Worm (Caenorhabditis elegans): ENCODE measurements around the gene pnp-1.

Gene pnp-1

ce11 chrIV:293995-294700, 4.0 kb downstream of the pnp-1 start:
- TF ChIP-seq hlh-11 (tag; optimal IDR thresholded peaks at IDR 0.05) (peak; percentile 13), dmd-6 (GFP tag; IDR thresholded peaks at IDR 0.05) (peak; percentile 36), zfp-3 (GFP tag; conservative IDR thresholded peaks at IDR 0.05) (0 out of 2 replicates have a peak, but pooled peaks have one; percentile 14), pqm-1 (tag; optimal IDR thresholded peaks at IDR 0.05) (peak; percentile 45), lin-1 (GFP tag; IDR thresholded peaks at IDR 0.05) (0 out of 2 replicates have a peak, but pooled peaks have one; percentile 37), T26A8.4 (GFP tag; IDR thresholded peaks at IDR 0.05) (no peak), dve-1 (tag; optimal IDR thresholded peaks at IDR 0.05; ENCODE audit: insufficient read depth) (peak; percentile 43), nhr-102 (tag; optimal IDR thresholded peaks at IDR 0.05) (no peak), set-16 (GFP tag; IDR thresholded peaks at IDR 0.05) (0 out of 2 replicates have a peak, but pooled peaks have one; percentile 8), lin-39 (tag; optimal IDR thresholded peaks at IDR 0.05) (no peak), daf-16 (GFP tag; optimal IDR thresholded peaks at IDR 0.05) (peak in 1 of 2 experiments; percentile 3), daf-16 (tag; optimal IDR thresholded peaks at IDR 0.05) (peak; percentile 24), hlh-30 (tag; optimal IDR thresholded peaks at IDR 0.05; ENCODE audit: insufficient read depth) (peak; percentile 37), aha-1 (tag) (peak; percentile 88)

- TF ChIP-seq unc-39 (tag; optimal IDR thresholded peaks at IDR 0.05): no peak
- TF ChIP-seq nhr-102 (tag; optimal IDR thresholded peaks at IDR 0.05): no peak
- TF ChIP-seq nhr-111 (GFP tag; optimal IDR thresholded peaks at IDR 0.05): no peak
- no peak for TF ChIP-seq set-16 (GFP tag; IDR thresholded peaks at IDR 0.05)
- no peak for TF ChIP-seq zag-1 (tag; optimal IDR thresholded peaks at IDR 0.05)
- peak in 1 of 2 experiments; percentile 37 for TF ChIP-seq unc-62 (GFP tag; optimal IDR thresholded peaks at IDR 0.05 in 1 of 2)
- no peak for TF ChIP-seq unc-62 (tag; optimal IDR thresholded peaks at IDR 0.05)
- TF ChIP-seq saeg-2 (GFP tag; IDR thresholded peaks at IDR 0.05): no peak
- TF ChIP-seq zip-11 (GFP tag; IDR thresholded peaks at IDR 0.05): no peak
- TF ChIP-seq aha-1 (tag): peak; percentile 95
- no peak for TF ChIP-seq lin-15B (tag; optimal IDR thresholded peaks at IDR 0.05)
Measured at ce11 chrIV:293163-293755, 4.8 kb downstream of the pnp-1 start.

- TF ChIP-seq ces-1 (GFP tag; optimal IDR thresholded peaks at IDR 0.05) (no peak), nhr-102 (tag; optimal IDR thresholded peaks at IDR 0.05) (peak; percentile 83), arid-1 (GFP tag; conservative IDR thresholded peaks at IDR 0.05) (no peak), Y5F2A.4 (GFP tag; optimal IDR thresholded peaks at IDR 0.05) (no peak), duxl-1 (tag; optimal IDR thresholded peaks at IDR 0.05; ENCODE audit: poor library complexity) (no peak), nhr-25 (tag; optimal IDR thresholded peaks at IDR 0.05; ENCODE audit: borderline replicate concordance, insufficient read depth) (no peak), mep-1 (tag; optimal IDR thresholded peaks at IDR 0.05) (peak; percentile 63), Y75B8A.6 (GFP tag; IDR thresholded peaks at IDR 0.05) (no peak), ceh-32 (tag; optimal IDR thresholded peaks at IDR 0.05; ENCODE audit: poor library complexity) (no peak), unc-39 (tag; optimal IDR thresholded peaks at IDR 0.05) (no peak), nhr-237 (tag; optimal IDR thresholded peaks at IDR 0.05) (no peak), nhr-48 (tag; optimal IDR thresholded peaks at IDR 0.05) (peak; percentile 71), nhr-28 (tag; optimal IDR thresholded peaks at IDR 0.05) (peak; percentile 96), F44E2.7 (GFP tag; IDR thresholded peaks at IDR 0.05) (no peak), daf-12 (tag; optimal IDR thresholded peaks at IDR 0.05) (no peak), unc-62 (GFP tag; optimal IDR thresholded peaks at IDR 0.05 in 1 of 2) (peak; percentile 7 to 46), unc-62 (tag; optimal IDR thresholded peaks at IDR 0.05) (no peak), saeg-2 (GFP tag; IDR thresholded peaks at IDR 0.05) (no peak), snpc-4 (tag; optimal IDR thresholded peaks at IDR 0.05) (no peak), nhr-6 (tag; optimal IDR thresholded peaks at IDR 0.05) (peak; percentile 34), spr-1 (tag; optimal IDR thresholded peaks at IDR 0.05) (peak; percentile 57), lin-15B (tag; optimal IDR thresholded peaks at IDR 0.05) (no peak), hlh-11 (tag; optimal IDR thresholded peaks at IDR 0.05) (peak; percentile 84), aly-2 (tag; optimal IDR thresholded peaks at IDR 0.05) (no peak), rbr-2 (tag; optimal IDR thresholded peaks at IDR 0.05) (no peak), ama-1 (optimal IDR thresholded peaks at IDR 0.05) (no peak), snpc-1.2 (GFP tag; IDR thresholded peaks at IDR 0.05) (no peak), ceh-20 (GFP tag; IDR thresholded peaks at IDR 0.05) (no peak), lim-7 (GFP tag; IDR thresholded peaks at IDR 0.05) (no peak), Y48G9A.11 (GFP tag; IDR thresholded peaks at IDR 0.05) (no peak)
Measured at ce11 chrIV:291851-292367, 6.2 kb downstream of the pnp-1 start.
